Worm (Caenorhabditis elegans) whole organism, mixed stage, embryonic: ENCODE measurements around the gene rilp-1.

ENCODE experiments used
- M03D4.4 ChIP-seq: sonication (generic microtip); optimal IDR thresholded peaks from 2 replicates; lab custom pipeline; 2017; ENCODE audit warnings: mild to moderate bottlenecking, missing genetic modification characterization, missing compliant biosample characterization
- bed-3 ChIP-seq: fragments of 200-800 bp; sonication (Bioruptor generic); optimal IDR thresholded peaks from 3 replicates; lab custom pipeline; 2018; ENCODE audit warnings: mild to moderate bottlenecking, missing genetic modification characterization, moderate library complexity, missing compliant biosample characterization
- blmp-1 ChIP-seq: fragments of 150-350 bp; optimal IDR thresholded peaks from 2 replicates; lab custom pipeline; 2014; ENCODE audit warnings: missing biosample characterization, missing genetic modification characterization
- ceh-39 ChIP-seq: fragments of 150-350 bp; optimal IDR thresholded peaks from 2 replicates; lab custom pipeline; 2014; ENCODE audit warnings: missing biosample characterization, missing genetic modification characterization
- ceh-43 ChIP-seq: fragments of 200-800 bp; sonication (Bioruptor generic); optimal IDR thresholded peaks from 2 replicates; lab custom pipeline; 2018; ENCODE audit warnings: mild to moderate bottlenecking, missing genetic modification characterization, moderate library complexity, missing compliant biosample characterization
- ceh-83 ChIP-seq: fragments of 200-800 bp; sonication (Bioruptor generic); optimal IDR thresholded peaks from 2 replicates; lab custom pipeline; 2018; ENCODE audit warnings: mild to moderate bottlenecking, missing genetic modification characterization, missing compliant biosample characterization
- ces-1 ChIP-seq: fragments of 150-350 bp; optimal IDR thresholded peaks from 2 replicates; lab custom pipeline; 2014; ENCODE audit warnings: missing biosample characterization, missing genetic modification reagents, missing genetic modification characterization
- cnd-1 ChIP-seq: fragments of 200-800 bp; sonication (Bioruptor generic); optimal IDR thresholded peaks from 2 replicates; lab custom pipeline; 2018; ENCODE audit warnings: mild to moderate bottlenecking, missing genetic modification characterization, missing compliant biosample characterization
- drap-1 ChIP-seq: fragments of 200-800 bp; sonication (Bioruptor generic); optimal IDR thresholded peaks from 3 replicates; lab custom pipeline; 2018; ENCODE audit warnings: mild to moderate bottlenecking, missing genetic modification characterization, missing compliant biosample characterization
- elt-1 ChIP-seq: sonication (generic microtip); optimal IDR thresholded peaks from 2 replicates; lab custom pipeline; 2017; ENCODE audit warnings: missing genetic modification characterization, mild to moderate bottlenecking, missing compliant biosample characterization, antibody characterized with exemption, moderate library complexity, borderline replicate concordance; ENCODE audit not compliant: insufficient read depth
- elt-3 ChIP-seq: fragments of 150-350 bp; optimal IDR thresholded peaks from 2 replicates; lab custom pipeline; 2014; ENCODE audit warnings: missing biosample characterization, missing genetic modification characterization
- flh-1 ChIP-seq: fragments of 200-800 bp; sonication (Bioruptor generic); optimal IDR thresholded peaks from 2 replicates; lab custom pipeline; 2018; ENCODE audit warnings: mild to moderate bottlenecking, missing genetic modification characterization, moderate library complexity, missing compliant biosample characterization
- ham-2 ChIP-seq: fragments of 200-800 bp; sonication (Bioruptor generic); optimal IDR thresholded peaks from 2 replicates; lab custom pipeline; 2018; ENCODE audit warnings: mild to moderate bottlenecking, missing genetic modification characterization, missing compliant biosample characterization
- hlh-1 ChIP-seq: fragments of 150-350 bp; optimal IDR thresholded peaks from 2 replicates; lab custom pipeline; 2014; ENCODE audit warnings: missing biosample characterization, missing genetic modification reagents, missing genetic modification characterization
- lin-13 ChIP-seq: fragments of 150-350 bp; optimal IDR thresholded peaks from 2 replicates; lab custom pipeline; 2014; ENCODE audit warnings: missing biosample characterization, missing genetic modification characterization
- lin-32 ChIP-seq: fragments of 200-800 bp; sonication (Bioruptor generic); optimal IDR thresholded peaks from 2 replicates; lab custom pipeline; 2018; ENCODE audit warnings: mild to moderate bottlenecking, missing genetic modification characterization, missing compliant biosample characterization
- lsy-2 ChIP-seq: fragments of 150-350 bp; optimal IDR thresholded peaks from 2 replicates; lab custom pipeline; 2014; ENCODE audit warnings: missing biosample characterization, missing genetic modification characterization
- mab-5 ChIP-seq: fragments of 150-350 bp; optimal IDR thresholded peaks from 2 replicates; lab custom pipeline; 2014; ENCODE audit warnings: missing biosample characterization, missing genetic modification characterization
- mep-1 ChIP-seq: fragments of 150-350 bp; optimal IDR thresholded peaks from 2 replicates; lab custom pipeline; 2017; ENCODE audit warnings: missing biosample characterization, missing genetic modification reagents, missing genetic modification characterization, inconsistent platforms
- mls-2 ChIP-seq: sonication (generic microtip); optimal IDR thresholded peaks from 2 replicates; lab custom pipeline; 2016; ENCODE audit warnings: mild to moderate bottlenecking, missing genetic modification characterization, moderate library complexity, missing compliant biosample characterization
- nhr-12 ChIP-seq: fragments of 150-350 bp; optimal IDR thresholded peaks from 2 replicates; lab custom pipeline; 2014; ENCODE audit warnings: missing biosample characterization, missing genetic modification characterization
- nhr-2 ChIP-seq: fragments of 150-350 bp; optimal IDR thresholded peaks from 2 replicates; lab custom pipeline; 2014; ENCODE audit warnings: missing biosample characterization, missing genetic modification characterization
- nhr-237 ChIP-seq: fragments of 150-350 bp; optimal IDR thresholded peaks from 2 replicates; lab custom pipeline; 2014; ENCODE audit warnings: missing biosample characterization, missing genetic modification characterization
- nhr-28 ChIP-seq: fragments of 150-350 bp; optimal IDR thresholded peaks from 2 replicates; lab custom pipeline; 2014; ENCODE audit warnings: missing biosample characterization, missing genetic modification characterization
- nhr-76 ChIP-seq: sonication (generic microtip); optimal IDR thresholded peaks from 2 replicates; lab custom pipeline; 2017; ENCODE audit warnings: missing biosample characterization, missing genetic modification characterization
- pha-4 ChIP-seq: fragments of 150-350 bp; optimal IDR thresholded peaks from 2 replicates; lab custom pipeline; 2018; ENCODE audit warnings: missing biosample characterization, missing genetic modification reagents, missing genetic modification characterization
- sem-2 ChIP-seq: fragments of 200-800 bp; sonication (Bioruptor generic); optimal IDR thresholded peaks from 2 replicates; lab custom pipeline; 2018; ENCODE audit warnings: mild to moderate bottlenecking, missing genetic modification characterization, missing compliant biosample characterization
- snpc-4 ChIP-seq: fragments of 150-350 bp; optimal IDR thresholded peaks from 2 replicates; lab custom pipeline; 2014; ENCODE audit warnings: missing biosample characterization, missing genetic modification characterization
- sptf-1 ChIP-seq: sonication (generic microtip); optimal IDR thresholded peaks from 2 replicates; lab custom pipeline; 2017; ENCODE audit warnings: mild to moderate bottlenecking, missing genetic modification characterization, moderate library complexity, missing compliant biosample characterization
- tbx-8 ChIP-seq: fragments of 200-800 bp; sonication (Bioruptor generic); optimal IDR thresholded peaks from 2 replicates; lab custom pipeline; 2018; ENCODE audit warnings: mild to moderate bottlenecking, missing genetic modification characterization, moderate library complexity, missing compliant biosample characterization
- unc-39 ChIP-seq: fragments of 150-350 bp; optimal IDR thresholded peaks from 2 replicates; lab custom pipeline; 2014; ENCODE audit warnings: missing biosample characterization, missing genetic modification characterization
- unc-62 ChIP-seq: fragments of 150-350 bp; optimal IDR thresholded peaks from 2 replicates; lab custom pipeline; 2014; ENCODE audit warnings: missing biosample characterization, missing genetic modification reagents, missing genetic modification characterization
- zip-8 ChIP-seq: fragments of 150-350 bp; optimal IDR thresholded peaks from 2 replicates; lab custom pipeline; 2014; ENCODE audit warnings: missing biosample characterization, missing genetic modification characterization
- ztf-11 ChIP-seq: fragments of 150-350 bp; optimal IDR thresholded peaks from 2 replicates; lab custom pipeline; 2014; ENCODE audit warnings: missing biosample characterization, missing genetic modification characterization

The rilp-1 gene

ce11 chrIII:3612387-3612786 lies 23.6 kb upstream of the rilp-1 start:
- TF ChIP-seq sem-2: no peak
- TF ChIP-seq ceh-43 (GFP tag; lab: Kevin White, UChicago): no peak
- peak; percentile 48 for TF ChIP-seq sptf-1 (tag; lab: Kevin White, UChicago)

ce11 chrIII:3612882-3613479 lies 23.0 kb upstream of the rilp-1 start:
- TF ChIP-seq hlh-1 (tag; lab: Kevin White, UChicago) (no peak), zip-8 (tag; lab: Kevin White, UChicago) (no peak), M03D4.4 (tag; lab: Kevin White, UChicago) (no peak), unc-39 (no peak)

DNA sequence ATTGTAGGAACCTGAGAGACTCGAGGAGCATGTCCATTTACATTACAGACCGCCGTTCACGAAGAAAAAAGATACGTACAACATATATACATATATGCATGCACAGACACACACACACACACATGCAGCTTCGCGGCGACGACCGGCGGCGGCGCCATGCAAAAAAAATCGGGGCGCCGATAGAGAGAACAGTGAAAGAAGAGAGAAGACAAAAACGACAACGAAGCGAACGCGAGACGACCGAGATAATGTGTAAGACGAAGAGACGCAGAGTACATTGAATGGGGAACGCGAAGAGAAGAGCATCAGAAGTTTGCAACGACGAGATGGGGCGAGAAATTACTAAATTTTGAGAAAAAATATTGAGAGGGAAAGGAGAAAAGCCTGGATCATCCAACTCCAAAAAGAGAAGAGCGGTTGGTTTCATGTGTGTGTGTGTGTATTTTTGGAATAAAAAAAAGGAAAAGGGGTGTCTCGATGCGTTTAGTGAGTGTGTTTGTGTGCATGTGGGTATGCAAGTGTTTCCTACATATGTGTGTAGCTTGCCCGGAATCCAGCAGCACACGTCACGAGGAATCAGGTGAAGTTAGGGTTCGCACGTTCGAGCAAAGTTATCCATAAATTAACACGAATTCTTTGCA lies 16.2 kb upstream of the rilp-1 start:
- no peak for TF ChIP-seq ceh-83 (GFP tag; lab: Kevin White, UChicago)
- no peak for TF ChIP-seq flh-1 (GFP tag; lab: Kevin White, UChicago)
- no peak for TF ChIP-seq nhr-2
- TF ChIP-seq lin-32 (GFP tag; lab: Kevin White, UChicago): no peak
- no peak for TF ChIP-seq lsy-2 (tag; lab: Kevin White, UChicago)

DNA sequence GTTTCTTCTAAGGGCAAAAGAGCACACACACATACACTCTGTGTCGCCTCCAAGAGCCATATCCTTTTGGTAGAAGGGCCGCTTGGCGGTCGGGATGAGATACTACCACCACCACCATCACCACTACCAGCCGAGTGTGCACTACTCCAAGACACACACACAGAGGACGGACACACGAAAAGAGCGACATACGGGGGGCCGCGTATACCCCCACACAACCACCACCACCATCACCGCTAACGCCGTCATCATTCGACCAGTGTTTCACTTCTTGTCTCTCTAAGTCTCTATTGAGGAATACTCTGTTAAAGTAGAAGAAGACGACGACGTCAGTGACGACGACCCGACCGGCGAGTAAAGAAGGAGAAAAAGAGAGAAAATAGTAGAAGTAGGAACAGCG lies 15.3 kb upstream of the rilp-1 start:
- TF ChIP-seq unc-39 (peak; percentile 29), ceh-83 (GFP tag; lab: Kevin White, UChicago) (peak; percentile 63), ces-1 (peak; percentile 32), nhr-12 (no peak), drap-1 (GFP tag; lab: Kevin White, UChicago) (peak; percentile 50), bed-3 (GFP tag; lab: Kevin White, UChicago) (no peak), nhr-2 (peak; percentile 23), nhr-76 (tag; lab: Kevin White, UChicago) (no peak), sem-2 (peak; percentile 41), mls-2 (tag; lab: Kevin White, UChicago) (peak; percentile 45), zip-8 (tag; lab: Kevin White, UChicago) (no peak), ham-2 (peak; percentile 40), cnd-1 (tag; lab: Kevin White, UChicago) (peak; percentile 73), mab-5 (no peak), sptf-1 (tag; lab: Kevin White, UChicago) (peak; percentile 40), M03D4.4 (tag; lab: Kevin White, UChicago) (no peak)

DNA sequence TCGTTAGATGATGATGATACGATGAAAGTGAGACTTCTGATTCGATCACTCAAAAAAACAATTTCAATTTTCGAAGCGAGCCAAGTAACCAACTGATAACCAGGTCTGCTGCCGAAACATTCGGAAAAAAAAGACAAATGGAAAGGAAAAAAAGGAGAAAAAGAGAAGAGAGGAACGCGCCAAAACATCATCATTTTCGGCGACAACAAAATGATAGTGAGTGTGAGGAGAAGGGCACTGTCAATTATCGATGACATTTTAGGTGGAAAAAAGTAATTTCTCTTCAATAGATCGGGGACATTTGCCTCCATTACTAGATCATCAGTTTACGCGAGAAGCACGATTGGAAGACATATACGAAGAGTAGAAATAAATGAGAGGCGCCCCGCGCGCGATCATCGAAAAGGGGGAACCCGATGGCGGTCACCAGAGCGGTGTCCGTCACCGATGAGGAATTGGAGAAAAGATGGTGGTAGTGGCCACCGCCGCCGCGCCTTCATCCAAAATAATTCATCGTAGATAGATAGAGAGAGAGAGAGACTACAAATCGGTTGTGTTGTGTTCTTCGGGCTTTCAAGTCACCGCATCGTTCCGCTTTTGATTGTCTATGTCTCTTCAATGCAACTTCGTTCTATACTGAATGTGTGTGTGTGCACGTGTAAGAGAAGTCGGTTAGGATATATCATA lies 14.6 kb upstream of the rilp-1 start:
- TF ChIP-seq drap-1 (GFP tag; lab: Kevin White, UChicago): no peak
- TF ChIP-seq mls-2 (tag; lab: Kevin White, UChicago): no peak
- TF ChIP-seq unc-39: no peak
- no peak for TF ChIP-seq nhr-237 (tag; lab: Kevin White, UChicago)
- no peak for TF ChIP-seq tbx-8 (GFP tag; lab: Kevin White, UChicago)
- no peak for TF ChIP-seq cnd-1 (tag; lab: Kevin White, UChicago)
- TF ChIP-seq zip-8 (tag; lab: Kevin White, UChicago): no peak
- TF ChIP-seq nhr-28 (tag; lab: Kevin White, UChicago): no peak
- TF ChIP-seq bed-3 (GFP tag; lab: Kevin White, UChicago): no peak

DNA sequence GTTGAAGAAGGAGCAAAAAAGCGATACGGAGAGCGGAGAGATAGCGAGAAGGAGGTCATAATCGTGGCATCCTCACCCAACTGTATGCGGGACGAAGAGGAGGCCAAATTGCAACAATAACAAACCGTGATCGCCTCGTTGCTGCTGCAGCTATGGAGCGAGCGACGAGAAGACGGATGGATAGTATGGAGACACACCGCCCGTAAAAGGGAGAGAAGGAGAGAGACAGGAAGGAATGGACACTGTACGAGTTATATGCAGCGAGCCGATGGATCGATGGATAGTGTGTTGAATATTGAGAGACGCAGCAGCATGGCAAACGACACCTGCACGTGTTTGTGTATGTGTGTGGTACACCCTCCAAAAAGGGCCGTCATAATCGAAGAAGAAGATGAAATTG lies 12.2 kb upstream of the rilp-1 start:
- TF ChIP-seq lsy-2 (tag; lab: Kevin White, UChicago) (no peak), mls-2 (tag; lab: Kevin White, UChicago) (no peak), nhr-237 (tag; lab: Kevin White, UChicago) (no peak), ceh-39 (no peak), ceh-83 (GFP tag; lab: Kevin White, UChicago) (no peak), flh-1 (GFP tag; lab: Kevin White, UChicago) (no peak), zip-8 (tag; lab: Kevin White, UChicago) (no peak), nhr-28 (tag; lab: Kevin White, UChicago) (no peak), ztf-11 (tag; lab: Kevin White, UChicago) (no peak), mab-5 (no peak), elt-3 (tag; lab: Kevin White, UChicago) (no peak), ham-2 (peak; percentile 89), cnd-1 (tag; lab: Kevin White, UChicago) (peak; percentile 20), blmp-1 (tag; lab: Kevin White, UChicago) (no peak), mep-1 (tag; lab: Kevin White, UChicago) (no peak), hlh-1 (tag; lab: Kevin White, UChicago) (peak; percentile 10), ces-1 (no peak), pha-4 (no peak), elt-1 (tag; lab: Kevin White, UChicago) (no peak), tbx-8 (GFP tag; lab: Kevin White, UChicago) (no peak), bed-3 (GFP tag; lab: Kevin White, UChicago) (no peak), lin-32 (GFP tag; lab: Kevin White, UChicago) (peak; percentile 55), unc-62 (GFP tag; lab: Kevin White, UChicago) (no peak), nhr-76 (tag; lab: Kevin White, UChicago) (no peak), drap-1 (GFP tag; lab: Kevin White, UChicago) (no peak), sptf-1 (tag; lab: Kevin White, UChicago) (no peak), unc-39 (no peak), lin-13 (tag; lab: Kevin White, UChicago) (no peak), snpc-4 (no peak), nhr-2 (peak; percentile 72), nhr-12 (no peak)
